Fruit fly (Drosophila melanogaster) whole organism, embryonic: ENCODE data around the gene CG32719.

Experiments
- Abd-B ChIP-seq: fragments of 200-800 bp; sonication (Bioruptor generic); optimal IDR thresholded peaks from 2 replicates; lab custom pipeline; 2018; ENCODE audit warnings: missing biosample characterization, mild to moderate bottlenecking, missing genetic modification characterization, moderate library complexity
- Atf6 ChIP-seq: fragments of 200-800 bp; sonication (Bioruptor generic); IDR thresholded peaks from 2 replicates; pipeline ENCODE4 v1.3.6; 2022; ENCODE audit warnings: missing biosample characterization, missing genetic modification characterization
- CG10565 ChIP-seq: fragments of 200-800 bp; sonication (Bioruptor generic); optimal IDR thresholded peaks from 3 replicates; lab custom pipeline; 2016; ENCODE audit warnings: missing biosample characterization, mild to moderate bottlenecking, missing genetic modification characterization
- CG11085 ChIP-seq: fragments of 200-800 bp; sonication (Bioruptor generic); IDR thresholded peaks from 2 replicates; pipeline ENCODE4 v1.3.6; 2022; ENCODE audit warnings: missing biosample characterization, missing genetic modification characterization
- CG12155 ChIP-seq: fragments of 200-800 bp; sonication (Bioruptor generic); optimal IDR thresholded peaks from 3 replicates; lab custom pipeline; 2016; ENCODE audit warnings: missing biosample characterization, missing genetic modification characterization
- CG12236 ChIP-seq: fragments of 200-800 bp; sonication (Bioruptor generic); optimal IDR thresholded peaks from 2 replicates; lab custom pipeline; 2016; ENCODE audit warnings: missing biosample characterization, missing genetic modification characterization
- CG12744 ChIP-seq: fragments of 200-800 bp; sonication (Bioruptor generic); optimal IDR thresholded peaks from 2 replicates; lab custom pipeline; 2016; ENCODE audit warnings: missing biosample characterization, missing genetic modification characterization
- CG1529 ChIP-seq: fragments of 200-800 bp; sonication (Bioruptor generic); optimal IDR thresholded peaks from 3 replicates; lab custom pipeline; 2018; ENCODE audit warnings: missing biosample characterization, missing genetic modification characterization
- CG1647 ChIP-seq: fragments of 200-800 bp; sonication (Bioruptor generic); optimal IDR thresholded peaks from 3 replicates; lab custom pipeline; 2016; ENCODE audit warnings: missing biosample characterization, missing genetic modification characterization
- CG18011 ChIP-seq: fragments of 200-800 bp; sonication (Bioruptor generic); optimal IDR thresholded peaks from 2 replicates; lab custom pipeline; 2017; ENCODE audit warnings: missing biosample characterization, missing genetic modification characterization, mild to moderate bottlenecking, moderate library complexity, missing genotype
- CG2202 ChIP-seq: fragments of 200-800 bp; sonication (Bioruptor generic); optimal IDR thresholded peaks from 2 replicates; lab custom pipeline; 2018; ENCODE audit warnings: missing biosample characterization, mild to moderate bottlenecking, missing genetic modification characterization
- CG30020 ChIP-seq: fragments of 200-800 bp; optimal IDR thresholded peaks from 2 replicates; lab custom pipeline; 2019; ENCODE audit warnings: missing biosample characterization, mild to moderate bottlenecking, missing genetic modification characterization, moderate library complexity
- CG30403 ChIP-seq: fragments of 200-800 bp; sonication (Bioruptor generic); optimal IDR thresholded peaks from 3 replicates; lab custom pipeline; 2016; ENCODE audit warnings: missing biosample characterization, missing genetic modification characterization
- CG31441 ChIP-seq: fragments of 200-800 bp; sonication (Bioruptor generic); IDR thresholded peaks from 2 replicates; pipeline ENCODE4 v1.3.6; 2022; ENCODE audit warnings: missing biosample characterization, missing genetic modification characterization
- CG3407 ChIP-seq: fragments of 200-800 bp; sonication (Bioruptor generic); optimal IDR thresholded peaks from 2 replicates; lab custom pipeline; 2018; ENCODE audit warnings: missing biosample characterization, mild to moderate bottlenecking, missing genetic modification characterization
- CG34376 ChIP-seq: fragments of 200-800 bp; sonication (Bioruptor generic); optimal IDR thresholded peaks from 2 replicates; lab custom pipeline; 2018; ENCODE audit warnings: missing biosample characterization, mild to moderate bottlenecking, missing genetic modification characterization
- CG42726 ChIP-seq: fragments of 200-800 bp; sonication (Bioruptor generic); IDR thresholded peaks from 2 replicates; pipeline ENCODE4 v1.3.6; 2022; ENCODE audit warnings: missing biosample characterization, missing genetic modification characterization; ENCODE audit not compliant: partially characterized antibody
- CG4424 ChIP-seq: fragments of 200-800 bp; sonication (Bioruptor generic); optimal IDR thresholded peaks from 3 replicates; lab custom pipeline; 2016; ENCODE audit warnings: missing biosample characterization, missing genetic modification characterization
- CG5953 ChIP-seq: fragments of 200-800 bp; sonication (Bioruptor generic); IDR thresholded peaks from 2 replicates; pipeline ENCODE4 v1.3.6; 2022; ENCODE audit warnings: missing biosample characterization, missing genetic modification characterization
- CG6765 ChIP-seq: fragments of 200-800 bp; sonication (Bioruptor generic); optimal IDR thresholded peaks from 3 replicates; lab custom pipeline; 2017; ENCODE audit warnings: missing biosample characterization, mild to moderate bottlenecking, missing genetic modification characterization
- CG6791 ChIP-seq: fragments of 200-800 bp; sonication (Bioruptor generic); IDR thresholded peaks from 3 replicates; pipeline ENCODE4 v1.3.6; 2022; ENCODE audit warnings: missing biosample characterization, missing genetic modification characterization; ENCODE audit not compliant: partially characterized antibody
- CG7786 ChIP-seq: fragments of 200-800 bp; sonication (Bioruptor generic); optimal IDR thresholded peaks from 2 replicates; lab custom pipeline; 2016; ENCODE audit warnings: missing biosample characterization, missing genetic modification characterization
- CG8944 ChIP-seq: fragments of 200-800 bp; sonication (Bioruptor generic); optimal IDR thresholded peaks from 3 replicates; lab custom pipeline; 2016; ENCODE audit warnings: missing biosample characterization, missing genetic modification characterization
- Deaf1 ChIP-seq: fragments of 200-800 bp; optimal IDR thresholded peaks from 3 replicates; lab custom pipeline; 2019; ENCODE audit warnings: missing biosample characterization, mild to moderate bottlenecking, missing genetic modification characterization, moderate library complexity
- Hr78 ChIP-seq, 2 experiments: fragments of 200-800 bp in 1 of 2; fragments of >200 bp in 1 of 2; sonication (Bioruptor generic) in 1 of 2; optimal IDR thresholded peaks; 2 replicates each; lab custom pipeline; 2017 to 2019; ENCODE audit warnings: missing biosample characterization in 2 of 2, missing genetic modification characterization in 2 of 2, mild to moderate bottlenecking in 1 of 2, moderate library complexity in 1 of 2
- Mad ChIP-seq: fragments of 200-800 bp; sonication (Bioruptor generic); optimal IDR thresholded peaks from 2 replicates; lab custom pipeline; 2016; ENCODE audit warnings: missing biosample characterization, missing genetic modification characterization
- Med ChIP-seq: fragments of 200-800 bp; sonication (Bioruptor generic); peaks from one replicate; lab custom pipeline; 2016; ENCODE audit warnings: missing biosample characterization, missing genetic modification characterization, mild to moderate bottlenecking, inconsistent platforms, moderate library complexity
- Mrtf ChIP-seq: fragments of 200-800 bp; sonication (Bioruptor generic); IDR thresholded peaks from 3 replicates; pipeline ENCODE4 v1.3.6; 2022; ENCODE audit warnings: missing biosample characterization, missing genetic modification characterization
- Neu2 ChIP-seq: fragments of 200-800 bp; sonication (Bioruptor generic); optimal IDR thresholded peaks from 3 replicates; lab custom pipeline; 2016; ENCODE audit warnings: missing biosample characterization, missing genetic modification characterization, borderline replicate concordance
- Nf-YC ChIP-seq: fragments of 200-800 bp; optimal IDR thresholded peaks from 3 replicates; lab custom pipeline; 2019; ENCODE audit warnings: missing biosample characterization, mild to moderate bottlenecking, missing genetic modification characterization, moderate library complexity
- Sin3A ChIP-seq: fragments of >200 bp; optimal IDR thresholded peaks from 2 replicates; lab custom pipeline; 2018
- az2 ChIP-seq: fragments of 200-800 bp; sonication (Bioruptor generic); optimal IDR thresholded peaks from 3 replicates; lab custom pipeline; 2016; ENCODE audit warnings: missing biosample characterization, missing genetic modification characterization
- chif ChIP-seq, 2 experiments: fragments of 200-800 bp; sonication (Bioruptor generic); optimal IDR thresholded peaks; 3 replicates each; lab custom pipeline; 2016; ENCODE audit warnings: missing biosample characterization in 2 of 2, missing genetic modification characterization in 2 of 2
- chinmo ChIP-seq: fragments of 200-800 bp; sonication (Bioruptor generic); IDR thresholded peaks from 4 replicates; pipeline ENCODE4 v1.3.6; 2022; ENCODE audit warnings: missing biosample characterization, missing genetic modification characterization; ENCODE audit not compliant: partially characterized antibody
- corto ChIP-seq: fragments of 200-800 bp; sonication (Bioruptor generic); optimal IDR thresholded peaks from 2 replicates; lab custom pipeline; 2016; ENCODE audit warnings: missing biosample characterization, mild to moderate bottlenecking, missing genetic modification characterization, moderate library complexity
- dati ChIP-seq: fragments of 200-800 bp; sonication (Bioruptor generic); IDR thresholded peaks from 2 replicates; pipeline ENCODE4 v1.3.6; 2022; ENCODE audit warnings: missing biosample characterization, missing genetic modification characterization
- dmrt99B ChIP-seq: fragments of 200-800 bp; sonication (Bioruptor generic); optimal IDR thresholded peaks from 2 replicates; lab custom pipeline; 2018; ENCODE audit warnings: missing biosample characterization, mild to moderate bottlenecking, missing genetic modification characterization, moderate library complexity
- esg ChIP-seq: fragments of 200-800 bp; sonication (Bioruptor generic); conservative IDR thresholded peaks from 2 replicates; pipeline ENCODE4 v1.3.6; 2022; ENCODE audit warnings: missing biosample characterization, missing genetic modification characterization
- eve ChIP-seq, 2 experiments: fragments of >200 bp; optimal IDR thresholded peaks; 2 replicates each; lab custom pipeline; 2017; ENCODE audit warnings: missing biosample characterization in 2 of 2, missing genetic modification characterization in 2 of 2
- gsb-n ChIP-seq: fragments of 200-800 bp; sonication (Bioruptor generic); optimal IDR thresholded peaks from 3 replicates; lab custom pipeline; 2018; ENCODE audit warnings: missing biosample characterization, mild to moderate bottlenecking, missing genetic modification characterization
- ken ChIP-seq: fragments of 200-800 bp; sonication (Bioruptor generic); IDR thresholded peaks from 3 replicates; pipeline ENCODE4 v1.3.6; 2022; ENCODE audit warnings: missing biosample characterization, missing genetic modification characterization
- klu ChIP-seq: fragments of 200-800 bp; sonication (Bioruptor generic); IDR thresholded peaks from 2 replicates; pipeline ENCODE4 v1.3.6; 2022; ENCODE audit warnings: missing biosample characterization, missing genetic modification characterization
- knrl ChIP-seq: fragments of 200-800 bp; sonication (Bioruptor generic); IDR thresholded peaks from 3 replicates; pipeline ENCODE4 v1.3.6; 2022; ENCODE audit warnings: missing biosample characterization, missing genetic modification characterization; ENCODE audit not compliant: partially characterized antibody
- nerfin-2 ChIP-seq: fragments of 200-800 bp; sonication (Bioruptor generic); IDR thresholded peaks from 2 replicates; pipeline ENCODE4 v1.3.6; 2022; ENCODE audit warnings: missing biosample characterization, missing genetic modification characterization; ENCODE audit not compliant: partially characterized antibody
- sc ChIP-seq, 3 experiments: fragments of >200 bp in 2 of 3; fragments of 200-800 bp in 1 of 3; sonication (Bioruptor generic) in 1 of 3; optimal IDR thresholded peaks; 2 replicates in 2 of 3; 3 replicates in 1 of 3; lab custom pipeline; 2017; ENCODE audit warnings: mild to moderate bottlenecking in 1 of 3, missing biosample characterization in 1 of 3, missing genetic modification characterization in 1 of 3, missing genetic modification reagents in 1 of 3
- schlank ChIP-seq: fragments of 200-800 bp; sonication (Bioruptor generic); optimal IDR thresholded peaks from 2 replicates; lab custom pipeline; 2018; ENCODE audit warnings: missing biosample characterization, mild to moderate bottlenecking, missing genetic modification characterization
- scrt ChIP-seq: fragments of 200-800 bp; sonication (Bioruptor generic); optimal IDR thresholded peaks from 2 replicates; lab custom pipeline; 2018; ENCODE audit warnings: missing biosample characterization, mild to moderate bottlenecking, missing genetic modification characterization, moderate library complexity
- sens-2 ChIP-seq: fragments of 200-800 bp; sonication (Bioruptor generic); IDR thresholded peaks from 2 replicates; pipeline ENCODE4 v1.3.6; 2022; ENCODE audit warnings: missing biosample characterization, missing genetic modification characterization
- so ChIP-seq: fragments of 200-800 bp; sonication (Bioruptor generic); IDR thresholded peaks from 3 replicates; pipeline ENCODE4 v1.3.6; 2022; ENCODE audit warnings: missing biosample characterization, missing genetic modification characterization
- tgo ChIP-seq: fragments of 200-800 bp; sonication (Bioruptor generic); IDR thresholded peaks from 3 replicates; pipeline ENCODE4 v1.3.6; 2022; ENCODE audit warnings: missing biosample characterization, missing genetic modification characterization
- unc-4 ChIP-seq: fragments of 200-800 bp; sonication (Bioruptor generic); IDR thresholded peaks from 2 replicates; pipeline ENCODE4 v1.3.6; 2022; ENCODE audit warnings: missing biosample characterization, missing genetic modification characterization; ENCODE audit not compliant: partially characterized antibody

The CG32719 gene

dm6 chrX:7552109-7552508 is 4.3 kb upstream of the CG32719 start (continued):
- no peak for TF ChIP-seq CG6765 (GFP tag; lab: Kevin White, UChicago)
- no peak for TF ChIP-seq CG34376 (GFP tag; lab: Kevin White, UChicago)
- no peak for TF ChIP-seq CG10565 (GFP tag; lab: Kevin White, UChicago)
- no peak for TF ChIP-seq dati (GFP tag; lab: Robert Waterston, UW)
- no peak for TF ChIP-seq CG5953 (GFP tag; lab: Robert Waterston, UW)
- TF ChIP-seq sc (optimal IDR thresholded peaks at IDR 0.05; lab: Kevin White, UChicago): no peak
- no peak for TF ChIP-seq sc (GFP tag; optimal IDR thresholded peaks at IDR 0.05; lab: Kevin White, UChicago)
- no peak for TF ChIP-seq az2
- no peak for TF ChIP-seq Hr78 (GFP tag; optimal IDR thresholded peaks at IDR 0.05; lab: Kevin White, UChicago)
- no peak for TF ChIP-seq Nf-YC (tag; lab: Kevin White, UChicago)
- no peak for TF ChIP-seq Atf6 (GFP tag; lab: Robert Waterston, UW)
- peak; percentile 51 for TF ChIP-seq gsb-n (tag; lab: Kevin White, UChicago)
- TF ChIP-seq unc-4: no peak
- no peak for TF ChIP-seq klu
- no peak for TF ChIP-seq CG8944 (GFP tag; lab: Kevin White, UChicago)
- TF ChIP-seq CG12236 (GFP tag; lab: Kevin White, UChicago): no peak
- no peak for TF ChIP-seq Neu2 (GFP tag; lab: Kevin White, UChicago)
- no peak for TF ChIP-seq sens-2
- TF ChIP-seq CG6791 (GFP tag; lab: Robert Waterston, UW): no peak
- TF ChIP-seq CG18011 (GFP tag; lab: Kevin White, UChicago): no peak
- no peak for TF ChIP-seq esg (GFP tag; lab: Robert Waterston, UW)
- TF ChIP-seq Mad (GFP tag; lab: Kevin White, UChicago): no peak
- TF ChIP-seq CG7786 (GFP tag; lab: Kevin White, UChicago): no peak
- peak; percentile 78 for TF ChIP-seq Med (GFP tag; lab: Kevin White, UChicago)
- TF ChIP-seq Deaf1: no peak
- no peak for TF ChIP-seq scrt (GFP tag; lab: Kevin White, UChicago)
- no peak for TF ChIP-seq dmrt99B (tag; lab: Kevin White, UChicago)
- TF ChIP-seq chif (GFP tag; optimal IDR thresholded peaks at IDR 0.05; lab: Kevin White, UChicago): peak in 1 of 2 experiments; percentile 55
- no peak for TF ChIP-seq eve (GFP tag; optimal IDR thresholded peaks at IDR 0.05; lab: Kevin White, UChicago)
- no peak for TF ChIP-seq ken (GFP tag; lab: Robert Waterston, UW)
- TF ChIP-seq tgo (GFP tag; lab: Robert Waterston, UW): no peak
- no peak for TF ChIP-seq knrl (GFP tag; lab: Robert Waterston, UW)
- TF ChIP-seq CG1647: no peak
- no peak for TF ChIP-seq CG11085 (GFP tag; lab: Robert Waterston, UW)
- 0 out of 2 replicates have a peak, but pooled peaks have one; percentile 35 for TF ChIP-seq CG31441 (GFP tag; lab: Robert Waterston, UW)
- no peak for TF ChIP-seq CG3407 (GFP tag; lab: Kevin White, UChicago)
- TF ChIP-seq schlank (tag; lab: Kevin White, UChicago): no peak
- no peak for TF ChIP-seq Abd-B (GFP tag; lab: Kevin White, UChicago)
- TF ChIP-seq CG30403 (GFP tag; lab: Kevin White, UChicago): no peak
- TF ChIP-seq Sin3A (lab: Kevin White, UChicago): no peak
- no peak for TF ChIP-seq corto (GFP tag; lab: Kevin White, UChicago)
- TF ChIP-seq CG4424 (GFP tag; lab: Kevin White, UChicago): peak; percentile 34
- no peak for TF ChIP-seq so
- TF ChIP-seq Mrtf (GFP tag; lab: Robert Waterston, UW): no peak
- peak; percentile 27 for TF ChIP-seq CG2202 (tag; lab: Kevin White, UChicago)
- no peak for TF ChIP-seq CG12155 (GFP tag; lab: Kevin White, UChicago)
- TF ChIP-seq nerfin-2 (GFP tag; lab: Robert Waterston, UW): no peak
- no peak for TF ChIP-seq CG1529 (GFP tag; lab: Kevin White, UChicago)
- TF ChIP-seq chinmo (GFP tag; lab: Robert Waterston, UW): no peak
- TF ChIP-seq CG12744 (GFP tag; lab: Kevin White, UChicago): no peak
- no peak for TF ChIP-seq CG30020
- no peak for TF ChIP-seq CG42726
